Worm (Caenorhabditis elegans): Measurements from ENCODE around the gene sre-39.

Gene sre-39

ce11 chrII:4677916-4678315, 9.1 kb upstream of the sre-39 start, which contains the start of gene T05A7.1:
T05A7.1 (plus strand) TSS chrII:4678216.
- TF ChIP-seq klf-2 (GFP tag; conservative IDR thresholded peaks at IDR 0.05) (no peak), tab-1 (GFP tag; IDR thresholded peaks at IDR 0.05) (no peak), med-1 (GFP tag; optimal IDR thresholded peaks at IDR 0.05; ENCODE audit: insufficient read depth) (no peak), flt-1 (GFP tag; IDR thresholded peaks at IDR 0.05) (no peak), T22C8.4 (GFP tag; IDR thresholded peaks at IDR 0.05) (no peak), ztf-29 (GFP tag; IDR thresholded peaks at IDR 0.05) (no peak), ztf-23 (GFP tag; IDR thresholded peaks at IDR 0.05) (no peak), cog-1 (tag; optimal IDR thresholded peaks at IDR 0.05) (no peak), ref-1 (GFP tag; conservative IDR thresholded peaks at IDR 0.05) (no peak)

- no peak for TF ChIP-seq klf-2 (GFP tag; conservative IDR thresholded peaks at IDR 0.05)
- no peak for TF ChIP-seq ztf-23 (GFP tag; IDR thresholded peaks at IDR 0.05)
- TF ChIP-seq cog-1 (tag; optimal IDR thresholded peaks at IDR 0.05) = no peak
These were observed 5.7 kb upstream of the sre-39 start, which contains the start of gene T05A7.7 for ce11 chrII:4681391-4681790. T05A7.7 (minus strand) TSS chrII:4681491.

- TF ChIP-seq klf-2 (GFP tag; conservative IDR thresholded peaks at IDR 0.05) (no peak), ztf-23 (GFP tag; IDR thresholded peaks at IDR 0.05) (no peak), cog-1 (tag; optimal IDR thresholded peaks at IDR 0.05) (no peak), T22C8.4 (GFP tag; IDR thresholded peaks at IDR 0.05) (no peak)
These were observed 3.3 kb upstream of the sre-39 start, which contains the start of gene sre-40 for ce11 chrII:4683693-4684092. sre-40 (minus strand) TSS chrII:4683793.

- no peak for TF ChIP-seq cog-1 (tag; optimal IDR thresholded peaks at IDR 0.05)
- TF ChIP-seq ztf-29 (GFP tag; IDR thresholded peaks at IDR 0.05) = no peak
- no peak for TF ChIP-seq ztf-23 (GFP tag; IDR thresholded peaks at IDR 0.05)
- TF ChIP-seq ref-1 (GFP tag; conservative IDR thresholded peaks at IDR 0.05) = no peak
- TF ChIP-seq flt-1 (GFP tag; IDR thresholded peaks at IDR 0.05) = no peak
- no peak for TF ChIP-seq tab-1 (GFP tag; IDR thresholded peaks at IDR 0.05)
- TF ChIP-seq med-1 (GFP tag; optimal IDR thresholded peaks at IDR 0.05; ENCODE audit: insufficient read depth) = no peak
- no peak for TF ChIP-seq T22C8.4 (GFP tag; IDR thresholded peaks at IDR 0.05)
- no peak for TF ChIP-seq klf-2 (GFP tag; conservative IDR thresholded peaks at IDR 0.05)
These were observed 2.2 kb upstream of the sre-39 start for ce11 chrII:4684852-4685251.

- TF ChIP-seq med-1 (GFP tag; optimal IDR thresholded peaks at IDR 0.05; ENCODE audit: insufficient read depth) = no peak
- TF ChIP-seq klf-2 (GFP tag; conservative IDR thresholded peaks at IDR 0.05) = no peak
- TF ChIP-seq tab-1 (GFP tag; IDR thresholded peaks at IDR 0.05) = no peak
- TF ChIP-seq flt-1 (GFP tag; IDR thresholded peaks at IDR 0.05) = no peak
- TF ChIP-seq ztf-23 (GFP tag; IDR thresholded peaks at IDR 0.05) = no peak
These were observed 2.4 kb downstream of the sre-39 start, which contains the start of gene F10G7.12 for ce11 chrII:4689477-4689876. F10G7.12 (plus strand) TSS chrII:4689777.

ce11 chrII:4693129-4693528, 6.1 kb downstream of the sre-39 start, which contains the start of gene F10G7.5:
F10G7.5 (plus strand) TSS chrII:4693414.
- TF ChIP-seq med-1 (GFP tag; optimal IDR thresholded peaks at IDR 0.05; ENCODE audit: insufficient read depth) = no peak
- TF ChIP-seq cog-1 (tag; optimal IDR thresholded peaks at IDR 0.05) = peak; percentile 28

- no peak for TF ChIP-seq tab-1 (GFP tag; IDR thresholded peaks at IDR 0.05)
These were observed 9.0 kb downstream of the sre-39 start for ce11 chrII:4696055-4696454.

- TF ChIP-seq klf-2 (GFP tag; conservative IDR thresholded peaks at IDR 0.05) = no peak
These were observed 11.3 kb downstream of the sre-39 start, which contains the start of the genes rpn-5 and scc-1 for ce11 chrII:4698266-4698771. rpn-5 (minus strand) TSS chrII:4698427. scc-1 (plus strand) TSS chrII:4698721.

ce11 chrII:4701482-4702119, 14.6 kb downstream of the sre-39 start, which contains the start of gene unc-85:
unc-85 (plus strand) TSS chrII:4702069.
- TF ChIP-seq klf-2 (GFP tag; conservative IDR thresholded peaks at IDR 0.05) (peak; percentile 71), ref-1 (GFP tag; conservative IDR thresholded peaks at IDR 0.05) (peak; percentile 57; the same call in 1 of the 2 replicates), flt-1 (GFP tag; IDR thresholded peaks at IDR 0.05) (peak; percentile 90), T22C8.4 (GFP tag; IDR thresholded peaks at IDR 0.05) (peak; percentile 18; the same call in 1 of the 2 replicates), cog-1 (tag; optimal IDR thresholded peaks at IDR 0.05) (peak; percentile 30), ztf-29 (GFP tag; IDR thresholded peaks at IDR 0.05) (peak; percentile 84), tab-1 (GFP tag; IDR thresholded peaks at IDR 0.05) (peak; percentile 70; the same call in 1 of the 2 replicates), med-1 (GFP tag; optimal IDR thresholded peaks at IDR 0.05; ENCODE audit: insufficient read depth) (peak; percentile 29), ztf-23 (GFP tag; IDR thresholded peaks at IDR 0.05) (peak; percentile 90)

- TF ChIP-seq klf-2 (GFP tag; conservative IDR thresholded peaks at IDR 0.05) = no peak
- TF ChIP-seq ztf-23 (GFP tag; IDR thresholded peaks at IDR 0.05) = no peak
- TF ChIP-seq cog-1 (tag; optimal IDR thresholded peaks at IDR 0.05) = no peak
- no peak for TF ChIP-seq ref-1 (GFP tag; conservative IDR thresholded peaks at IDR 0.05)
- TF ChIP-seq med-1 (GFP tag; optimal IDR thresholded peaks at IDR 0.05; ENCODE audit: insufficient read depth) = no peak
- TF ChIP-seq flt-1 (GFP tag; IDR thresholded peaks at IDR 0.05) = no peak
- no peak for TF ChIP-seq ztf-29 (GFP tag; IDR thresholded peaks at IDR 0.05)
- no peak for TF ChIP-seq T22C8.4 (GFP tag; IDR thresholded peaks at IDR 0.05)
- TF ChIP-seq tab-1 (GFP tag; IDR thresholded peaks at IDR 0.05) = no peak
These were observed 16.0 kb downstream of the sre-39 start for ce11 chrII:4703011-4703410.

Data from whole organism, midembryonic.